Fruit fly (Drosophila melanogaster) whole organism, wandering third instar larva: Measurements from ENCODE around the gene wls.
A peak's percentile ranks its signal among the peaks of the same experiment; 100 is the strongest.

ENCODE experiments used
- Abd-B ChIP-seq: fragments of >200 bp; optimal IDR thresholded peaks from 2 replicates; lab custom pipeline; 2017; ENCODE audit warnings: missing biosample characterization, missing genetic modification characterization
- CG32264 ChIP-seq: fragments of 200-800 bp; sonication (Bioruptor generic); optimal IDR thresholded peaks from 2 replicates; lab custom pipeline; 2016; ENCODE audit warnings: missing biosample characterization, missing genetic modification characterization
- CG9705 ChIP-seq: fragments of 200-800 bp; sonication (Bioruptor generic); optimal IDR thresholded peaks from 2 replicates; lab custom pipeline; 2018; ENCODE audit warnings: missing biosample characterization, mild to moderate bottlenecking, missing genetic modification characterization
- CrebA ChIP-seq: fragments of 200-800 bp; sonication (Bioruptor generic); optimal IDR thresholded peaks from 2 replicates; lab custom pipeline; 2016; ENCODE audit warnings: missing biosample characterization, mild to moderate bottlenecking, missing genetic modification characterization, borderline replicate concordance
- Dfd ChIP-seq: fragments of >200 bp; optimal IDR thresholded peaks from 2 replicates; lab custom pipeline; 2017; ENCODE audit warnings: missing biosample characterization, missing genetic modification characterization
- Dif ChIP-seq: fragments of 200-275, 200-300 bp; sonication (Bioruptor generic); optimal IDR thresholded peaks from 2 replicates; lab custom pipeline; 2018; ENCODE audit warnings: missing biosample characterization, missing genetic modification characterization; ENCODE audit not compliant: partially characterized antibody
- GATAd ChIP-seq: sonication (Bioruptor generic); optimal IDR thresholded peaks from 2 replicates; lab custom pipeline; 2016; ENCODE audit warnings: missing biosample characterization, missing genetic modification characterization
- HLH106 ChIP-seq: fragments of 200-800 bp; optimal IDR thresholded peaks from 3 replicates; lab custom pipeline; 2019; ENCODE audit warnings: missing biosample characterization, mild to moderate bottlenecking, missing genetic modification characterization, moderate library complexity
- Hnf4 ChIP-seq: fragments of 200-800 bp; sonication (Bioruptor generic); optimal IDR thresholded peaks from 2 replicates; lab custom pipeline; 2016; ENCODE audit warnings: missing biosample characterization, mild to moderate bottlenecking, missing genetic modification characterization
- Hr78 ChIP-seq: fragments of >200 bp; optimal IDR thresholded peaks from 2 replicates; lab custom pipeline; 2017; ENCODE audit warnings: missing biosample characterization, missing genetic modification characterization
- Hr83 ChIP-seq: fragments of 200-300 bp; sonication (Bioruptor generic); optimal IDR thresholded peaks from 2 replicates; lab custom pipeline; 2016; ENCODE audit warnings: missing biosample characterization, mild to moderate bottlenecking, missing genetic modification characterization, moderate library complexity; ENCODE audit not compliant: poor library complexity, severe bottlenecking
- Jra ChIP-seq: sonication (Bioruptor generic); optimal IDR thresholded peaks from 2 replicates; lab custom pipeline; 2016; ENCODE audit warnings: missing biosample characterization, missing genetic modification characterization
- Mio ChIP-seq: sonication (Bioruptor generic); optimal IDR thresholded peaks from 2 replicates; lab custom pipeline; 2016; ENCODE audit warnings: missing biosample characterization, missing genetic modification characterization
- Myc ChIP-seq: fragments of >200 bp; optimal IDR thresholded peaks from 2 replicates; lab custom pipeline; 2017
- N ChIP-seq: fragments of >200 bp; optimal IDR thresholded peaks from 2 replicates; lab custom pipeline; 2018; ENCODE audit warnings: missing biosample characterization, missing external identifiers, missing genetic modification characterization
- OdsH ChIP-seq: fragments of 200-800 bp; sonication (Bioruptor generic); optimal IDR thresholded peaks from 2 replicates; lab custom pipeline; 2016; ENCODE audit warnings: missing biosample characterization, mild to moderate bottlenecking, missing genetic modification characterization
- Rel ChIP-seq, 2 experiments: fragments of 200-800 bp; sonication (Bioruptor generic) in 1 of 2; optimal IDR thresholded peaks; 2 replicates in 1 of 2; 3 replicates in 1 of 2; lab custom pipeline; 2016 to 2019; ENCODE audit warnings: mild to moderate bottlenecking in 2 of 2, missing biosample characterization in 2 of 2, missing genetic modification characterization in 2 of 2, moderate library complexity in 1 of 2
- Sp1 ChIP-seq: fragments of 200-800 bp; sonication (Bioruptor generic); optimal IDR thresholded peaks from 3 replicates; lab custom pipeline; 2019; ENCODE audit warnings: missing biosample characterization, mild to moderate bottlenecking, missing genetic modification characterization, moderate library complexity
- Vsx2 ChIP-seq: fragments of 200-300, 225-300 bp; sonication (Bioruptor generic); optimal IDR thresholded peaks from 2 replicates; lab custom pipeline; 2018; ENCODE audit warnings: missing biosample characterization, missing genetic modification characterization; ENCODE audit not compliant: partially characterized antibody
- br ChIP-seq: fragments of 200-800 bp; sonication (Bioruptor generic); optimal IDR thresholded peaks from 2 replicates; lab custom pipeline; 2016; ENCODE audit warnings: missing biosample characterization, missing genetic modification characterization
- brk ChIP-seq: fragments of 200-800 bp; sonication (Bioruptor generic); optimal IDR thresholded peaks from 2 replicates; lab custom pipeline; 2016; ENCODE audit warnings: missing biosample characterization, mild to moderate bottlenecking, missing genetic modification characterization
- dl ChIP-seq, 2 experiments: fragments of 175-275, 200-275 bp in 1 of 2; fragments of 200-275 bp in 1 of 2; sonication (Bioruptor generic); optimal IDR thresholded peaks; lab custom pipeline; 2018; ENCODE audit warnings: mild to moderate bottlenecking in 2 of 2, missing biosample characterization in 2 of 2, missing genetic modification characterization in 2 of 2, moderate library complexity in 2 of 2; ENCODE audit not compliant: partially characterized antibody in 2 of 2, insufficient read depth in 1 of 2
- dmrt93B ChIP-seq: fragments of 200-800 bp; sonication (Bioruptor generic); optimal IDR thresholded peaks from 2 replicates; lab custom pipeline; 2018; ENCODE audit warnings: missing biosample characterization, mild to moderate bottlenecking, missing genetic modification characterization
- dsf ChIP-seq: sonication (Bioruptor generic); optimal IDR thresholded peaks from 2 replicates; lab custom pipeline; 2016; ENCODE audit warnings: missing biosample characterization, missing genetic modification characterization, borderline replicate concordance
- ey ChIP-seq: fragments of 200-800 bp; sonication (Bioruptor generic); optimal IDR thresholded peaks from 2 replicates; lab custom pipeline; 2016; ENCODE audit warnings: missing biosample characterization, missing genetic modification characterization
- foxo ChIP-seq, 2 experiments: fragments of 200-800 bp; sonication (Bioruptor generic); optimal IDR thresholded peaks; 2 replicates in 1 of 2; 3 replicates in 1 of 2; lab custom pipeline; 2016 to 2017; ENCODE audit warnings: missing biosample characterization in 2 of 2, missing genetic modification characterization in 2 of 2
- fru ChIP-seq: fragments of 200-800 bp; sonication (Bioruptor generic); optimal IDR thresholded peaks from 3 replicates; lab custom pipeline; 2016; ENCODE audit warnings: missing biosample characterization, mild to moderate bottlenecking, missing genetic modification characterization
- h ChIP-seq: fragments of 200-800 bp; sonication (Bioruptor generic); optimal IDR thresholded peaks from 3 replicates; lab custom pipeline; 2016; ENCODE audit warnings: missing biosample characterization, mild to moderate bottlenecking, missing genetic modification characterization
- jim ChIP-seq: fragments of 175-275, 200-325 bp; sonication (Bioruptor generic); optimal IDR thresholded peaks from 2 replicates; lab custom pipeline; 2016; ENCODE audit warnings: missing biosample characterization, mild to moderate bottlenecking, missing genetic modification characterization
- lola ChIP-seq: fragments of >200 bp; optimal IDR thresholded peaks from 2 replicates; lab custom pipeline; 2017; ENCODE audit warnings: missing biosample characterization, missing genetic modification characterization
- pan ChIP-seq: fragments of >200 bp; optimal IDR thresholded peaks from 2 replicates; lab custom pipeline; 2017
- psq ChIP-seq: fragments of 200-800 bp; sonication (Bioruptor generic); optimal IDR thresholded peaks from 3 replicates; lab custom pipeline; 2017; ENCODE audit warnings: missing biosample characterization, mild to moderate bottlenecking, missing genetic modification characterization, moderate library complexity
- rgr ChIP-seq: fragments of 200-800 bp; sonication (Bioruptor generic); optimal IDR thresholded peaks from 3 replicates; lab custom pipeline; 2016; ENCODE audit warnings: missing biosample characterization, mild to moderate bottlenecking, missing genetic modification characterization
- sage ChIP-seq: fragments of 200-800 bp; sonication (Bioruptor generic); optimal IDR thresholded peaks from 2 replicates; lab custom pipeline; 2016; ENCODE audit warnings: missing biosample characterization, mild to moderate bottlenecking, missing genetic modification characterization
- sv ChIP-seq: fragments of 200-800 bp; sonication (Bioruptor generic); optimal IDR thresholded peaks from 3 replicates; lab custom pipeline; 2016; ENCODE audit warnings: missing biosample characterization, missing genetic modification characterization
- tai ChIP-seq: sonication (Bioruptor generic); optimal IDR thresholded peaks from 2 replicates; lab custom pipeline; 2016; ENCODE audit warnings: missing biosample characterization, missing genetic modification characterization
- usp ChIP-seq: fragments of >200 bp; optimal IDR thresholded peaks from 2 replicates; lab custom pipeline; 2017; ENCODE audit warnings: missing biosample characterization, missing genetic modification characterization
- woc ChIP-seq: sonication (Bioruptor generic); optimal IDR thresholded peaks from 2 replicates; lab custom pipeline; 2016; ENCODE audit warnings: missing biosample characterization, mild to moderate bottlenecking, missing genetic modification characterization

wls gene

dm6 chr3L:11216219-11216618, 46.8 kb upstream of the wls start:
- TF ChIP-seq Dfd (GFP tag; lab: Kevin White, UChicago) = no peak
- no peak for TF ChIP-seq sage (GFP tag; lab: Kevin White, UChicago)
- no peak for TF ChIP-seq Hr78 (GFP tag; lab: Kevin White, UChicago)
- TF ChIP-seq dl (GFP tag; optimal IDR thresholded peaks at IDR 0.05; lab: Kevin White, UChicago; ENCODE audit: insufficient read depth in 1 of 2, partially characterized antibody in 2 of 2) = no peak
- TF ChIP-seq Abd-B (GFP tag; lab: Kevin White, UChicago) = no peak
- TF ChIP-seq Myc (lab: Kevin White, UChicago) = no peak
- TF ChIP-seq sv = no peak
- TF ChIP-seq dmrt93B (GFP tag; lab: Kevin White, UChicago) = no peak
- TF ChIP-seq rgr (GFP tag; lab: Kevin White, UChicago) = no peak
- no peak for TF ChIP-seq CG32264 (GFP tag; lab: Kevin White, UChicago)
- no peak for TF ChIP-seq woc (GFP tag; lab: Kevin White, UChicago)
- no peak for TF ChIP-seq brk
- no peak for TF ChIP-seq Vsx2 (GFP tag; lab: Kevin White, UChicago)
- no peak for TF ChIP-seq foxo (GFP tag; optimal IDR thresholded peaks at IDR 0.05; lab: Kevin White, UChicago)
- TF ChIP-seq pan (lab: Kevin White, UChicago) = no peak
- TF ChIP-seq Hnf4 (GFP tag; lab: Kevin White, UChicago) = no peak
- TF ChIP-seq CrebA (GFP tag; lab: Kevin White, UChicago) = no peak
- no peak for TF ChIP-seq ey (GFP tag; lab: Kevin White, UChicago)
- no peak for TF ChIP-seq Dif (GFP tag; lab: Kevin White, UChicago)

dm6 chr3L:11215244-11216121, 46.1 kb upstream of the wls start:
- TF ChIP-seq OdsH (GFP tag; lab: Kevin White, UChicago) = peak; percentile 92
- TF ChIP-seq Hr83 (GFP tag; lab: Kevin White, UChicago) = peak; percentile 90
- TF ChIP-seq Myc (lab: Kevin White, UChicago) = peak; percentile 100
- peak; percentile 92 for TF ChIP-seq CG32264 (GFP tag; lab: Kevin White, UChicago)
- TF ChIP-seq Dfd (GFP tag; lab: Kevin White, UChicago) = no peak
- TF ChIP-seq Sp1 (GFP tag; lab: Kevin White, UChicago) = peak; percentile 80
- TF ChIP-seq sage (GFP tag; lab: Kevin White, UChicago) = peak; percentile 88
- peak; percentile 97 for TF ChIP-seq rgr (GFP tag; lab: Kevin White, UChicago)
- TF ChIP-seq N = no peak
- TF ChIP-seq pan (lab: Kevin White, UChicago) = no peak
- peak; percentile 90 for TF ChIP-seq Rel (GFP tag; optimal IDR thresholded peaks at IDR 0.05; lab: Kevin White, UChicago)
- TF ChIP-seq Rel (tag; optimal IDR thresholded peaks at IDR 0.05; lab: Kevin White, UChicago) = peak; percentile 45
- no peak for TF ChIP-seq usp (GFP tag; lab: Kevin White, UChicago)
- TF ChIP-seq br (GFP tag; lab: Kevin White, UChicago) = peak; percentile 96
- no peak for TF ChIP-seq Hr78 (GFP tag; lab: Kevin White, UChicago)
- TF ChIP-seq psq = peak; percentile 87
- TF ChIP-seq woc (GFP tag; lab: Kevin White, UChicago) = peak; percentile 93
- peak; percentile 88 for TF ChIP-seq Vsx2 (GFP tag; lab: Kevin White, UChicago)
- peak; percentile 76 for TF ChIP-seq Mio
- TF ChIP-seq Abd-B (GFP tag; lab: Kevin White, UChicago) = no peak
- peak; percentile 83 for TF ChIP-seq dmrt93B (GFP tag; lab: Kevin White, UChicago)
- TF ChIP-seq HLH106 (tag; lab: Kevin White, UChicago) = peak; percentile 92
- TF ChIP-seq GATAd (GFP tag; lab: Kevin White, UChicago) = no peak
- TF ChIP-seq dsf (GFP tag; lab: Kevin White, UChicago) = peak; percentile 68
- TF ChIP-seq sv = peak; percentile 89
- TF ChIP-seq lola (GFP tag; lab: Kevin White, UChicago) = no peak
- TF ChIP-seq jim (GFP tag; lab: Kevin White, UChicago) = peak; percentile 52
- TF ChIP-seq fru = peak; percentile 95
- peak; percentile 78 for TF ChIP-seq brk
- TF ChIP-seq tai (GFP tag; lab: Kevin White, UChicago) = no peak
- TF ChIP-seq h (GFP tag; lab: Kevin White, UChicago) = peak; percentile 96
- peak; percentile 83 for TF ChIP-seq Dif (GFP tag; lab: Kevin White, UChicago)
- no peak for TF ChIP-seq CrebA (GFP tag; lab: Kevin White, UChicago)
- TF ChIP-seq Jra (GFP tag; lab: Kevin White, UChicago) = peak; percentile 84
- peak; percentile 89 to 97 for TF ChIP-seq foxo (GFP tag; optimal IDR thresholded peaks at IDR 0.05; lab: Kevin White, UChicago)
- peak in 1 of 2 experiments; percentile 63 for TF ChIP-seq dl (GFP tag; optimal IDR thresholded peaks at IDR 0.05; lab: Kevin White, UChicago; ENCODE audit: insufficient read depth in 1 of 2, partially characterized antibody in 2 of 2)
- TF ChIP-seq Hnf4 (GFP tag; lab: Kevin White, UChicago) = peak; percentile 94
- TF ChIP-seq CG9705 = peak; percentile 53
- peak; percentile 96 for TF ChIP-seq ey (GFP tag; lab: Kevin White, UChicago)
